Fruit fly (Drosophila melanogaster): ENCODE results near the gene msd5.

Gene msd5

dm6 chr3L:1307005-1307632 lies 25.8 kb downstream of the msd5 start, which contains the start of the genes Ctr9 and Nt5a (continued):
- peak; percentile 53 for TF ChIP-seq Abd-B (GFP tag; optimal IDR thresholded peaks at IDR 0.05)
- no peak for TF ChIP-seq Hand (GFP tag; optimal IDR thresholded peaks at IDR 0.05)
- peak; percentile 84 for TF ChIP-seq MESR4 (GFP tag; optimal IDR thresholded peaks at IDR 0.05)
- no peak for TF ChIP-seq sqz (GFP tag; optimal IDR thresholded peaks at IDR 0.05)
- no peak for TF ChIP-seq Neu2 (GFP tag; optimal IDR thresholded peaks at IDR 0.05; ENCODE audit: borderline replicate concordance)
- TF ChIP-seq insv (GFP tag; optimal IDR thresholded peaks at IDR 0.05) = peak in 1 of 2 experiments; percentile 71
- peak; percentile 45 for TF ChIP-seq maf-S (GFP tag; optimal IDR thresholded peaks at IDR 0.05)
- TF ChIP-seq CG7786 (GFP tag; optimal IDR thresholded peaks at IDR 0.05) = peak; percentile 52
- peak; percentile 44 for TF ChIP-seq CG9215 (GFP tag; IDR thresholded peaks at IDR 0.05)
- no peak for TF ChIP-seq CG12071 (GFP tag; optimal IDR thresholded peaks at IDR 0.05)
- TF ChIP-seq CG34422 (GFP tag; IDR thresholded peaks at IDR 0.05) = peak; percentile 84
- TF ChIP-seq Dek (tag; optimal IDR thresholded peaks at IDR 0.05) = no peak
- TF ChIP-seq dm (GFP tag; optimal IDR thresholded peaks at IDR 0.05) = peak; percentile 54
- no peak for TF ChIP-seq h (optimal IDR thresholded peaks at IDR 0.05)
- no peak for TF ChIP-seq CG14667 (GFP tag; IDR thresholded peaks at IDR 0.05)
- peak; percentile 82 for TF ChIP-seq CG12769 (tag; optimal IDR thresholded peaks at IDR 0.05)
- TF ChIP-seq CG18011 (GFP tag; optimal IDR thresholded peaks at IDR 0.05) = peak; percentile 42
- peak; percentile 8 for TF ChIP-seq Six4 (GFP tag; optimal IDR thresholded peaks at IDR 0.05)
- peak; percentile 5 for TF ChIP-seq pb (GFP tag; optimal IDR thresholded peaks at IDR 0.05)
- peak in 1 of 2 experiments; percentile 34 for TF ChIP-seq tll (GFP tag; optimal IDR thresholded peaks at IDR 0.05)
- TF ChIP-seq CG17829 (tag; optimal IDR thresholded peaks at IDR 0.05) = peak; percentile 61
- TF ChIP-seq Oaz (GFP tag; IDR thresholded peaks at IDR 0.05) = no peak
- no peak for TF ChIP-seq crc (GFP tag; optimal IDR thresholded peaks at IDR 0.05)
- 0 out of 2 replicates have a peak, but pooled peaks have one; percentile 41 for TF ChIP-seq Ptx1 (GFP tag; IDR thresholded peaks at IDR 0.05)
- no peak for TF ChIP-seq fd96Cb (tag; optimal IDR thresholded peaks at IDR 0.05)
- no peak; the same call in 1 of the 2 replicates for TF ChIP-seq CG7372 (GFP tag; IDR thresholded peaks at IDR 0.05)
- TF ChIP-seq CG11085 (GFP tag; IDR thresholded peaks at IDR 0.05) = no peak
- peak; percentile 80 for TF ChIP-seq slbo (GFP tag; IDR thresholded peaks at IDR 0.05)
- TF ChIP-seq CG3163 (GFP tag; optimal IDR thresholded peaks at IDR 0.05) = peak; percentile 50
- TF ChIP-seq Dip2 (GFP tag; IDR thresholded peaks at IDR 0.05) = no peak
- TF ChIP-seq CG15479 (GFP tag; optimal IDR thresholded peaks at IDR 0.05) = peak; percentile 63
- TF ChIP-seq gsb (GFP tag; IDR thresholded peaks at IDR 0.05) = no peak
- no peak for TF ChIP-seq Atf-2 (GFP tag; optimal IDR thresholded peaks at IDR 0.05)
- TF ChIP-seq CG6683 (GFP tag; optimal IDR thresholded peaks at IDR 0.05) = peak; percentile 31
- peak; percentile 28 for TF ChIP-seq da (GFP tag; optimal IDR thresholded peaks at IDR 0.05)
- 0 out of 2 replicates have a peak, but pooled peaks have one; percentile 6 for TF ChIP-seq CG17328 (GFP tag; IDR thresholded peaks at IDR 0.05)
- peak; percentile 51 for TF ChIP-seq gcm2 (GFP tag; optimal IDR thresholded peaks at IDR 0.05)
- peak; percentile 52 for TF ChIP-seq CG8924 (tag; optimal IDR thresholded peaks at IDR 0.05)
- no peak for TF ChIP-seq CG6175 (GFP tag; IDR thresholded peaks at IDR 0.05)
- TF ChIP-seq crp (GFP tag; optimal IDR thresholded peaks at IDR 0.05) = peak in 1 of 2 experiments; percentile 79
- no peak for TF ChIP-seq run (tag; optimal IDR thresholded peaks at IDR 0.05)
- TF ChIP-seq NFAT (GFP tag; IDR thresholded peaks at IDR 0.05) = peak; percentile 88
- peak; percentile 90 for TF ChIP-seq Ets65A (GFP tag)
- no peak for TF ChIP-seq pfk (GFP tag; optimal IDR thresholded peaks at IDR 0.05)
- TF ChIP-seq CG18599 (GFP tag; optimal IDR thresholded peaks at IDR 0.05) = peak; percentile 38
- no peak for TF ChIP-seq psq (GFP tag; optimal IDR thresholded peaks at IDR 0.05)
- TF ChIP-seq Hey (tag; optimal IDR thresholded peaks at IDR 0.05) = no peak
- TF ChIP-seq CG10321 (GFP tag; IDR thresholded peaks at IDR 0.05) = no peak
- no peak for TF ChIP-seq Trl (optimal IDR thresholded peaks at IDR 0.05)
- peak; percentile 76 for TF ChIP-seq Trl (GFP tag; optimal IDR thresholded peaks at IDR 0.05)
- no peak for TF ChIP-seq sr (GFP tag; IDR thresholded peaks at IDR 0.05)

Measured in whole organism, embryonic.